Worm (Caenorhabditis elegans): Measurements from ENCODE around the gene F53G2.1.

- TF ChIP-seq tbx-2 (tag; optimal IDR thresholded peaks at IDR 0.05) = no peak
- TF ChIP-seq Y22D7AL.16 (tag; optimal IDR thresholded peaks at IDR 0.05) = no peak
- TF ChIP-seq unc-3 (GFP tag; conservative IDR thresholded peaks at IDR 0.05) = no peak
- TF ChIP-seq unc-3 (tag; optimal IDR thresholded peaks at IDR 0.05) = no peak
- no peak for TF ChIP-seq sox-4 (tag; optimal IDR thresholded peaks at IDR 0.05)
Measured at ce11 chrII:2518487-2518886, 30.0 kb downstream of the F53G2.1 start.

Data from whole organism, late embryonic.